Worm (Caenorhabditis elegans) whole organism, young adult: Measurements from ENCODE around the gene F52D2.7.

ENCODE experiments used
- B0035.1 ChIP-seq: sonication (generic microtip); optimal IDR thresholded peaks from 2 replicates; lab custom pipeline; 2016; ENCODE audit warnings: missing genetic modification characterization, mild to moderate bottlenecking, missing compliant biosample characterization, missing genotype, missing genetic modification reagents
- B0261.1 ChIP-seq: sonication (generic microtip); optimal IDR thresholded peaks from 2 replicates; lab custom pipeline; 2016; ENCODE audit warnings: mild to moderate bottlenecking, missing genetic modification characterization, moderate library complexity, missing compliant biosample characterization
- B0336.3 ChIP-seq: fragments of 200-800 bp; sonication (Bioruptor generic); IDR thresholded peaks from 2 replicates; pipeline ENCODE4 v1.3.6; 2022; ENCODE audit warnings: missing genetic modification characterization, missing compliant biosample characterization
- F23B12.7 ChIP-seq: sonication (generic microtip); optimal IDR thresholded peaks from 2 replicates; lab custom pipeline; 2017; ENCODE audit warnings: missing genetic modification characterization, mild to moderate bottlenecking, missing compliant biosample characterization, antibody characterized with exemption, moderate library complexity; ENCODE audit not compliant: insufficient read depth
- F33H1.4 ChIP-seq: fragments of 200-800 bp; sonication (Bioruptor generic); IDR thresholded peaks from 2 replicates; pipeline ENCODE4 v1.3.6; 2022; ENCODE audit warnings: missing genetic modification reagents, missing genetic modification characterization, missing compliant biosample characterization
- F49E8.2 ChIP-seq: sonication (generic microtip); optimal IDR thresholded peaks from 3 replicates; lab custom pipeline; 2017; ENCODE audit warnings: missing genetic modification characterization, mild to moderate bottlenecking, missing compliant biosample characterization, antibody characterized with exemption, moderate library complexity; ENCODE audit not compliant: insufficient read depth
- Y53F4B.3 ChIP-seq: fragments of 200-800 bp; sonication (Bioruptor generic); IDR thresholded peaks from 2 replicates; pipeline ENCODE4 v1.3.6; 2022; ENCODE audit warnings: missing genetic modification reagents, missing genetic modification characterization, missing compliant biosample characterization
- Y67H2A.10 ChIP-seq: fragments of 200-800 bp; sonication (Bioruptor generic); conservative IDR thresholded peaks from 2 replicates; pipeline ENCODE4 v1.3.6; 2022; ENCODE audit warnings: missing genetic modification reagents, missing genetic modification characterization, missing compliant biosample characterization
- Y79H2A.3 ChIP-seq: fragments of 200-800 bp; sonication (Bioruptor generic); conservative IDR thresholded peaks from 2 replicates; pipeline ENCODE4 v1.3.6; 2022; ENCODE audit warnings: missing genetic modification reagents, missing genetic modification characterization, missing compliant biosample characterization
- akir-1 ChIP-seq: fragments of 200-800 bp; sonication (Bioruptor generic); optimal IDR thresholded peaks from 2 replicates; lab custom pipeline; 2018; ENCODE audit warnings: mild to moderate bottlenecking, missing genetic modification characterization, moderate library complexity, missing compliant biosample characterization
- attf-5 ChIP-seq: fragments of 200-800 bp; sonication (Bioruptor generic); optimal IDR thresholded peaks from 2 replicates; lab custom pipeline; 2018; ENCODE audit warnings: mild to moderate bottlenecking, missing genetic modification characterization, missing compliant biosample characterization
- bed-2 ChIP-seq: fragments of 200-800 bp; sonication (Bioruptor generic); IDR thresholded peaks from 2 replicates; pipeline ENCODE4 v1.3.6; 2022; ENCODE audit warnings: missing genetic modification reagents, missing genetic modification characterization, missing compliant biosample characterization
- ccch-3 ChIP-seq: fragments of 200-800 bp; sonication (Bioruptor generic); optimal IDR thresholded peaks from 2 replicates; lab custom pipeline; 2018; ENCODE audit warnings: mild to moderate bottlenecking, missing genetic modification characterization, missing compliant biosample characterization
- cebp-1 ChIP-seq, 2 experiments: fragments of 200-800 bp in 1 of 2; sonication (Bioruptor generic) in 1 of 2; sonication (generic microtip) in 1 of 2; IDR thresholded peaks in 1 of 2; optimal IDR thresholded peaks in 1 of 2; 2 replicates each; pipeline versions ENCODE4 v1.3.6 to Lab custom; 2017 to 2022; ENCODE audit warnings: missing compliant biosample characterization in 2 of 2, missing genetic modification characterization in 2 of 2, mild to moderate bottlenecking in 1 of 2, missing genetic modification reagents in 1 of 2, moderate library complexity in 1 of 2
- ceh-100 ChIP-seq: fragments of 200-800 bp; sonication (Bioruptor generic); IDR thresholded peaks from 2 replicates; pipeline ENCODE4 v1.3.6; 2022; ENCODE audit warnings: missing genetic modification reagents, missing genetic modification characterization, missing compliant biosample characterization
- ceh-27 ChIP-seq: fragments of 200-800 bp; sonication (Bioruptor generic); optimal IDR thresholded peaks from 2 replicates; lab custom pipeline; 2018; ENCODE audit warnings: mild to moderate bottlenecking, missing genetic modification characterization, moderate library complexity, missing compliant biosample characterization
- egl-44 ChIP-seq: fragments of 200-800 bp; sonication (Bioruptor generic); IDR thresholded peaks from 2 replicates; pipeline ENCODE4 v1.3.6; 2022; ENCODE audit warnings: missing genetic modification reagents, missing genetic modification characterization, missing compliant biosample characterization
- ekl-4 ChIP-seq: fragments of 200-800 bp; sonication (Bioruptor generic); IDR thresholded peaks from 2 replicates; pipeline ENCODE4 v1.3.6; 2022; ENCODE audit warnings: missing genetic modification reagents, missing genetic modification characterization, missing compliant biosample characterization
- hlh-26 ChIP-seq: fragments of 200-800 bp; sonication (Bioruptor generic); conservative IDR thresholded peaks from 2 replicates; pipeline ENCODE4 v1.3.6; 2022; ENCODE audit warnings: missing genetic modification reagents, missing genetic modification characterization, missing compliant biosample characterization
- hmg-1.2 ChIP-seq: fragments of 200-800 bp; sonication (Bioruptor generic); IDR thresholded peaks from 2 replicates; pipeline ENCODE4 v1.3.6; 2022; ENCODE audit warnings: missing genetic modification reagents, missing genetic modification characterization, missing compliant biosample characterization
- hsf-1 ChIP-seq: fragments of 200-800 bp; sonication (Bioruptor generic); IDR thresholded peaks from 2 replicates; pipeline ENCODE4 v1.3.6; 2022; ENCODE audit warnings: missing genetic modification reagents, missing genetic modification characterization, missing compliant biosample characterization
- lag-1 ChIP-seq: fragments of 200-800 bp; sonication (Bioruptor generic); IDR thresholded peaks from 2 replicates; pipeline ENCODE4 v1.3.6; 2022; ENCODE audit warnings: missing genetic modification reagents, missing genetic modification characterization, missing compliant biosample characterization
- let-607 ChIP-seq, 2 experiments: fragments of 200-800 bp in 1 of 2; sonication (Bioruptor generic) in 1 of 2; sonication (generic microtip) in 1 of 2; optimal IDR thresholded peaks; 2 replicates each; lab custom pipeline; 2016 to 2018; ENCODE audit warnings: mild to moderate bottlenecking in 2 of 2, missing compliant biosample characterization in 2 of 2, missing genetic modification characterization in 2 of 2, moderate library complexity in 2 of 2, missing genotype in 1 of 2
- lin-54 ChIP-seq: fragments of 200-800 bp; sonication (Bioruptor generic); optimal IDR thresholded peaks from 2 replicates; lab custom pipeline; 2018; ENCODE audit warnings: mild to moderate bottlenecking, missing genetic modification characterization, missing compliant biosample characterization
- madf-3 ChIP-seq: fragments of 200-800 bp; sonication (Bioruptor generic); IDR thresholded peaks from 2 replicates; pipeline ENCODE4 v1.3.6; 2022; ENCODE audit warnings: missing genetic modification reagents, missing genetic modification characterization, missing compliant biosample characterization
- mcd-1 ChIP-seq: fragments of 200-800 bp; sonication (Bioruptor generic); IDR thresholded peaks from 2 replicates; pipeline ENCODE4 v1.3.6; 2022; ENCODE audit warnings: missing genetic modification reagents, missing genetic modification characterization, missing compliant biosample characterization
- mxl-1 ChIP-seq: sonication (generic microtip); optimal IDR thresholded peaks from 2 replicates; lab custom pipeline; 2016; ENCODE audit warnings: missing genetic modification characterization, missing compliant biosample characterization
- nfya-2 ChIP-seq: fragments of 200-800 bp; sonication (Bioruptor generic); IDR thresholded peaks from 2 replicates; pipeline ENCODE4 v1.3.6; 2022; ENCODE audit warnings: missing genetic modification reagents, missing genetic modification characterization, missing compliant biosample characterization
- nhr-90 ChIP-seq: sonication (generic microtip); optimal IDR thresholded peaks from 2 replicates; lab custom pipeline; 2016; ENCODE audit warnings: missing genotype, mild to moderate bottlenecking, missing genetic modification characterization, missing compliant biosample characterization
- pha-4 ChIP-seq: fragments of 150-350 bp; sonication (generic microtip); optimal IDR thresholded peaks from 2 replicates; lab custom pipeline; 2014; ENCODE audit warnings: missing biosample characterization, missing genetic modification reagents, missing genetic modification characterization
- rec-8 ChIP-seq, 2 experiments: sonication (generic microtip); optimal IDR thresholded peaks; 2 replicates each; lab custom pipeline; 2016; ENCODE audit warnings: mild to moderate bottlenecking in 2 of 2, missing genetic modification characterization in 2 of 2, missing genetic modification reagents in 2 of 2, missing genotype in 2 of 2, missing biosample characterization in 1 of 2, missing compliant biosample characterization in 1 of 2, moderate library complexity in 1 of 2
- rpc-1 ChIP-seq, 2 experiments: fragments of 150-350 bp in 1 of 2; sonication (generic microtip) in 1 of 2; optimal IDR thresholded peaks; 2 replicates each; lab custom pipeline; 2014 to 2018; ENCODE audit warnings: missing biosample characterization in 1 of 2, missing genetic modification characterization in 1 of 2, missing genetic modification reagents in 1 of 2, missing genotype in 1 of 2
- snpc-3.4 ChIP-seq: sonication (generic microtip); optimal IDR thresholded peaks from 2 replicates; lab custom pipeline; 2017; ENCODE audit warnings: missing genetic modification characterization, mild to moderate bottlenecking, missing compliant biosample characterization, antibody characterized with exemption, moderate library complexity, missing genotype, missing genetic modification reagents
- tbp1 ChIP-seq: fragments of 200-800 bp; sonication (Bioruptor generic); optimal IDR thresholded peaks from 2 replicates; lab custom pipeline; 2018; ENCODE audit warnings: mild to moderate bottlenecking, missing genetic modification characterization, missing compliant biosample characterization
- zfh-2 ChIP-seq: fragments of 200-800 bp; sonication (Bioruptor generic); conservative IDR thresholded peaks from 2 replicates; pipeline ENCODE4 v1.3.6; 2022; ENCODE audit warnings: missing genetic modification reagents, missing genetic modification characterization, missing compliant biosample characterization
- zim-3 ChIP-seq: sonication (generic microtip); optimal IDR thresholded peaks from 2 replicates; lab custom pipeline; 2017; ENCODE audit warnings: mild to moderate bottlenecking, missing genetic modification characterization, moderate library complexity, missing compliant biosample characterization
- ztf-28 ChIP-seq: fragments of 200-800 bp; sonication (Bioruptor generic); IDR thresholded peaks from 2 replicates; pipeline ENCODE4 v1.3.6; 2022; ENCODE audit warnings: missing genetic modification reagents, missing genetic modification characterization, missing compliant biosample characterization
- ztf-6 ChIP-seq: fragments of 200-800 bp; sonication (Bioruptor generic); IDR thresholded peaks from 2 replicates; pipeline ENCODE4 v1.3.6; 2022; ENCODE audit warnings: missing genetic modification reagents, missing genetic modification characterization, missing compliant biosample characterization

F52D2.7 gene

DNA sequence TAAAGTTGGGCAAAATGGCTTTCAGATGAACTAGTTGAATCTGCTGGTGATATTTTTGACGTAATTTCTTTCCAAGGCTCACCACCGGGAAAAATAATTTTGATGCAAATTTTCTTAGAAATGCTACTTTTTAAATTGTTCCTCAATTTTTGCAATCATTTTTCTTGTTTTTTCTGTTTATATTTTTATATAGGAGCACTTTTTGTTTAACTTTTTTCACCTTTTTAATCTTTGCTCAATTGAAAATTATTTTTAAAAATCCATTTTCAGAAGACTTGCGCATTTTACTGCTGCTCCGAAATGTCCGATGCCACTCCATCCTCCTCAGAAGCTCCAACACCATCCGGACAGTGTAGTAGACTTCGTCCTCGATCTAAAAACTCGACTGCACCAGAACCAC lies 45.2 kb upstream of the F52D2.7 start, which contains the start of gene dot-1.5 (continued):
- TF ChIP-seq ekl-4 (GFP tag; lab: Robert Waterston, UW): no peak
- TF ChIP-seq ccch-3 (GFP tag; lab: Kevin White, UChicago): no peak
- no peak for TF ChIP-seq snpc-3.4 (tag; lab: Kevin White, UChicago)
- no peak for TF ChIP-seq hsf-1 (GFP tag; lab: Robert Waterston, UW)
- TF ChIP-seq, all 124 proteins: peak for 0

DNA sequence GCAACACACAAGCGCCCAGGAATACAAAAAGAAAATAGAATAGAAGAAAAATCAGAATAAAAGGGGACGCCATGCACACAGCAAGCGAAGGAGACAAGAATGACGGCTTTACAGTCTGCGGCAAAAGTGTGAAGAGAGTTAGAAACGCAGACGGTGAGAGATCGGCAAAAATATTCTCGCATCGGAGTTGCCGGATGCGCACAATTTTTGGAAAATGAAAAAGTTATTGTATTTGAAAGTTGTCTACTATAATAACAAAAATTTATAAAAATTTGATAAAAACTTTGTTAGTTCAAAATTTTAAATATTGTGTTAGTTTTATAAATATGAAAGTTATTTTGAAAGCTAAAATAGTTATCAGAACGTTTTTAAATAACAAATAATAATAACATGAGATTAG lies 40.1 kb upstream of the F52D2.7 start, which contains the start of gene ZC53.22:
Gene ZC53.22 (minus strand): TSS at position 101 of the 400 bp plus-strand sequence.
- TF ChIP-seq lag-1 (GFP tag; lab: Robert Waterston, UW) (no peak), akir-1 (no peak), B0336.3 (GFP tag; lab: Robert Waterston, UW) (no peak), snpc-3.4 (tag; lab: Kevin White, UChicago) (no peak), ztf-6 (no peak), lin-54 (GFP tag; lab: Kevin White, UChicago) (no peak), hmg-1.2 (no peak), mxl-1 (tag; lab: Kevin White, UChicago) (no peak), ztf-28 (GFP tag; lab: Robert Waterston, UW) (no peak), ceh-100 (GFP tag; lab: Robert Waterston, UW) (no peak), bed-2 (GFP tag; lab: Robert Waterston, UW) (no peak), nhr-90 (tag; lab: Kevin White, UChicago) (no peak), F49E8.2 (no peak), nfya-2 (GFP tag; lab: Robert Waterston, UW) (no peak), zim-3 (tag; lab: Kevin White, UChicago) (no peak), attf-5 (GFP tag; lab: Kevin White, UChicago) (no peak), Y67H2A.10 (GFP tag; lab: Robert Waterston, UW) (no peak), rpc-1 (optimal IDR thresholded peaks at IDR 0.05; lab: Kevin White, UChicago) (no peak), rpc-1 (tag; optimal IDR thresholded peaks at IDR 0.05; lab: Kevin White, UChicago) (no peak), hlh-26 (no peak), egl-44 (GFP tag; lab: Robert Waterston, UW) (no peak)

DNA sequence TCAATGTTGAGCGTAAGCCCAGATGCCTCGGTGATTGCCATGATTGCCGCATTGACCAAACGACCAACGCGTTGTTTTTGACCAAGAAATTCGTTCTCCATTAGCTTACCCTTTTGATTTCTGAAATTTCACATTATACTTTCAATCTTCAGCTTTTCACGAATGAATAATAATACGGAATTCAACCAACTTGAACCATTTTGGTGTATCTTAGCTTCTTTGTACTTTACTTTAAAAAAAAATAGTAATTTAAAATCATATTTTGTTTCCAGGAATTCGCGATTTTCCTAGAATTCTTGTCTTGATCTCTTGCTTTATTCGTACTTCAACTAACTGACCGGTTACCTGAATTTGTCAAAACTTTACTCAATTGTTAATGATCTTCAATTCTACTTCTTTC lies 38.2 kb upstream of the F52D2.7 start, which contains the start of gene ZC53.2:
Gene ZC53.2 (minus strand): TSS at position 101 of the 400 bp plus-strand sequence.
- TF ChIP-seq Y79H2A.3 (no peak), Y53F4B.3 (no peak), ztf-28 (GFP tag; lab: Robert Waterston, UW) (no peak)

DNA sequence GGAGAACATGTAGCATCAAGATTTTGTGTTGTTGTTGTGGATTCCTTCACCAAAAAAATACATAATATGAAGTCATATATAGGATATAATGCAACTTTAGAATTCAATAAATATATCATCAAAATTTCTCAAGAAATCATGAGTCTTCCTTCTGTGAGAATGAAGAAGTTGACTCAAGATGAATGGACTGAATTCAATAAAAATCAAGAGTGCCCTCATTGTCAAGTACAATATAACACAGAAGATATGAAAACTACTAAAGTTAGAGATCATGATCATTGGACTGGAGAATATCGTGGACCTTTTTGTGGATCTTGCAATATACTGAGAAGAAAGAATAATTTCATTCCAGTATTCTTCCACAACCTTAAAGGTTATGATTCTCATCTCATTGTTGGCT lies 26.9 kb upstream of the F52D2.7 start:
- TF ChIP-seq cebp-1 (GFP tag; IDR thresholded peaks at IDR 0.05; lab: Robert Waterston, UW): no peak
- TF ChIP-seq cebp-1 (tag; optimal IDR thresholded peaks at IDR 0.05; lab: Kevin White, UChicago): no peak
- TF ChIP-seq F23B12.7 (tag; lab: Kevin White, UChicago): no peak
- no peak for TF ChIP-seq mcd-1 (GFP tag; lab: Robert Waterston, UW)
- no peak for TF ChIP-seq B0035.1

DNA sequence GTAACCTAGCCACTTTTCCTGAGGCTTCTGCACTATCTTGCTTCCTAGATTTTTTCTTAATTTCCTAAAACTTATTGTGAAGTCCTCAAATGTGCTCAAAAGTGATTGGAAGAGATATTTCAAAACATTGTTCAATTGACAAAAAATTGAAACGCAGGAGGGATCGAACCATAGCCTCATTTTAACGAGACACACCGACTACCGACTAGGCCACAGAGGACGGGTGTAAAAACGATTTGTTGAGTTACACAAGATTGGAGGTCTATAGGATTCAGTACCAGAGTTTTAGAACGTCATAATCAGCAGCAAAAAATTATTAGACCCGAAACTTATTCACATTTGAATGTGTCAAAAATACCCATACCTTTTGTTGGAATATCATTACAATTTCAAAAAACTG lies 23.1 kb upstream of the F52D2.7 start:
- TF ChIP-seq F33H1.4 (no peak), tbp1 (GFP tag; lab: Kevin White, UChicago) (peak; percentile 86), pha-4 (tag; lab: Kevin White, UChicago) (no peak), rec-8 (tag; optimal IDR thresholded peaks at IDR 0.05; lab: Kevin White, UChicago) (no peak), zfh-2 (GFP tag; lab: Robert Waterston, UW) (no peak), let-607 (tag; optimal IDR thresholded peaks at IDR 0.05; lab: Kevin White, UChicago) (no peak), rpc-1 (optimal IDR thresholded peaks at IDR 0.05; lab: Kevin White, UChicago) (peak; percentile 61), rpc-1 (tag; optimal IDR thresholded peaks at IDR 0.05; lab: Kevin White, UChicago) (peak; percentile 82), B0261.1 (peak; percentile 68), ceh-27 (GFP tag; lab: Kevin White, UChicago) (no peak), nhr-90 (tag; lab: Kevin White, UChicago) (no peak), madf-3 (GFP tag; lab: Robert Waterston, UW) (0 out of 2 replicates have a peak, but pooled peaks have one; percentile 61)
